Fruit fly (Drosophila melanogaster) whole organism, prepupa: ENCODE data around the gene pzg.

Experiments
- Blimp-1 ChIP-seq: fragments of 200-800 bp; sonication (Bioruptor generic); optimal IDR thresholded peaks from 3 replicates; lab custom pipeline; 2017; ENCODE audit warnings: missing biosample characterization, missing genetic modification characterization, mild to moderate bottlenecking, moderate library complexity, missing genetic modification reagents
- CG10669 ChIP-seq: fragments of 200-800 bp; sonication (Bioruptor generic); optimal IDR thresholded peaks from 3 replicates; lab custom pipeline; 2018; ENCODE audit warnings: missing biosample characterization, mild to moderate bottlenecking, missing genetic modification characterization, moderate library complexity
- CG11294 ChIP-seq: fragments of 200-800 bp; sonication (Bioruptor generic); IDR thresholded peaks from 2 replicates; pipeline ENCODE4 v1.3.6; 2022; ENCODE audit warnings: missing biosample characterization, missing genetic modification characterization
- CG11902 ChIP-seq: fragments of 200-800 bp; sonication (Bioruptor generic); optimal IDR thresholded peaks from 3 replicates; lab custom pipeline; 2016; ENCODE audit warnings: missing biosample characterization, missing genetic modification characterization
- CG1621 ChIP-seq: fragments of 200-800 bp; sonication (Bioruptor generic); optimal IDR thresholded peaks from 3 replicates; lab custom pipeline; 2018; ENCODE audit warnings: missing biosample characterization, mild to moderate bottlenecking, missing genetic modification characterization
- CG3032 ChIP-seq: fragments of 200-800 bp; optimal IDR thresholded peaks from 2 replicates; lab custom pipeline; 2019; ENCODE audit warnings: missing biosample characterization, mild to moderate bottlenecking, missing genetic modification characterization, moderate library complexity
- CG32006 ChIP-seq: fragments of 200-800 bp; sonication (Bioruptor generic); optimal IDR thresholded peaks from 3 replicates; lab custom pipeline; 2017; ENCODE audit warnings: missing biosample characterization, mild to moderate bottlenecking, missing genetic modification characterization
- CG34406 ChIP-seq: fragments of 200-800 bp; sonication (Bioruptor generic); optimal IDR thresholded peaks from 3 replicates; lab custom pipeline; 2016; ENCODE audit warnings: missing biosample characterization, missing genetic modification characterization
- CG3919 ChIP-seq: fragments of 200-800 bp; sonication (Bioruptor generic); optimal IDR thresholded peaks from 3 replicates; lab custom pipeline; 2016; ENCODE audit warnings: missing biosample characterization, missing genetic modification characterization
- CG4318 ChIP-seq: fragments of 200-800 bp; sonication (Bioruptor generic); optimal IDR thresholded peaks from 3 replicates; lab custom pipeline; 2017; ENCODE audit warnings: missing biosample characterization, mild to moderate bottlenecking, missing genetic modification characterization
- CG6276 ChIP-seq: fragments of 200-800 bp; sonication (Bioruptor generic); optimal IDR thresholded peaks from 2 replicates; lab custom pipeline; 2017; ENCODE audit warnings: missing biosample characterization, mild to moderate bottlenecking, missing genetic modification characterization
- CG6808 ChIP-seq: fragments of 200-800 bp; sonication (Bioruptor generic); optimal IDR thresholded peaks from 3 replicates; lab custom pipeline; 2017; ENCODE audit warnings: missing biosample characterization, missing genetic modification characterization, mild to moderate bottlenecking, moderate library complexity, missing genetic modification reagents
- CG6854 ChIP-seq: fragments of 200-800 bp; sonication (Bioruptor generic); optimal IDR thresholded peaks from 2 replicates; lab custom pipeline; 2017; ENCODE audit warnings: missing biosample characterization, mild to moderate bottlenecking, missing genetic modification characterization
- CG8319 ChIP-seq: fragments of 200-800 bp; sonication (Bioruptor generic); optimal IDR thresholded peaks from 3 replicates; lab custom pipeline; 2016; ENCODE audit warnings: missing biosample characterization, missing genetic modification characterization
- CG8632 ChIP-seq: fragments of 200-800 bp; sonication (Bioruptor generic); optimal IDR thresholded peaks from 3 replicates; lab custom pipeline; 2016; ENCODE audit warnings: missing biosample characterization, missing genetic modification characterization
- CG9139 ChIP-seq: fragments of 200-800 bp; sonication (Bioruptor generic); optimal IDR thresholded peaks from 3 replicates; lab custom pipeline; 2017; ENCODE audit warnings: missing biosample characterization, mild to moderate bottlenecking, missing genetic modification characterization
- Eip75B ChIP-seq: fragments of 200-800 bp; sonication (Bioruptor generic); optimal IDR thresholded peaks from 3 replicates; lab custom pipeline; 2016; ENCODE audit warnings: missing biosample characterization, missing genetic modification characterization
- Eip78C ChIP-seq: fragments of 200-800 bp; sonication (Bioruptor generic); peaks from one replicate; lab custom pipeline; 2016; ENCODE audit warnings: missing biosample characterization, missing genetic modification characterization
- Eip93F ChIP-seq: fragments of 200-800 bp; sonication (Bioruptor generic); optimal IDR thresholded peaks from 2 replicates; lab custom pipeline; 2016; ENCODE audit warnings: missing biosample characterization, mild to moderate bottlenecking, missing genetic modification characterization
- Gug ChIP-seq: fragments of 200-800 bp; sonication (Bioruptor generic); IDR thresholded peaks from 2 replicates; pipeline ENCODE4 v1.3.6; 2022; ENCODE audit warnings: missing biosample characterization, missing genetic modification characterization
- Hr4 ChIP-seq: fragments of 200-800 bp; sonication (Bioruptor generic); optimal IDR thresholded peaks from 3 replicates; lab custom pipeline; 2016; ENCODE audit warnings: missing biosample characterization, missing genetic modification characterization
- Lpt ChIP-seq: fragments of 200-800 bp; sonication (Bioruptor generic); optimal IDR thresholded peaks from 3 replicates; lab custom pipeline; 2016; ENCODE audit warnings: missing biosample characterization, missing genetic modification characterization
- Met ChIP-seq: fragments of 200-800 bp; sonication (Bioruptor generic); optimal IDR thresholded peaks from 3 replicates; lab custom pipeline; 2016; ENCODE audit warnings: missing biosample characterization, missing genetic modification characterization
- OdsH ChIP-seq: fragments of 200-800 bp; sonication (Bioruptor generic); optimal IDR thresholded peaks from 3 replicates; lab custom pipeline; 2016; ENCODE audit warnings: missing biosample characterization, missing genetic modification characterization
- Smox ChIP-seq: fragments of 200-800 bp; sonication (Bioruptor generic); optimal IDR thresholded peaks from 3 replicates; lab custom pipeline; 2016; ENCODE audit warnings: missing biosample characterization, missing genetic modification characterization
- Sox102F ChIP-seq: fragments of 200-800 bp; sonication (Bioruptor generic); optimal IDR thresholded peaks from 2 replicates; lab custom pipeline; 2016; ENCODE audit warnings: missing biosample characterization, mild to moderate bottlenecking, missing genetic modification characterization
- Sox14 ChIP-seq: fragments of 200-800 bp; sonication (Bioruptor generic); optimal IDR thresholded peaks from 3 replicates; lab custom pipeline; 2016; ENCODE audit warnings: missing biosample characterization, missing genetic modification characterization
- Sox15 ChIP-seq: fragments of 200-800 bp; sonication (Bioruptor generic); optimal IDR thresholded peaks from 3 replicates; lab custom pipeline; 2016; ENCODE audit warnings: missing biosample characterization, missing genetic modification characterization
- achi ChIP-seq: fragments of 200-800 bp; sonication (Bioruptor generic); optimal IDR thresholded peaks from 3 replicates; lab custom pipeline; 2016; ENCODE audit warnings: missing biosample characterization, missing genetic modification characterization
- cyc ChIP-seq: fragments of 200-800 bp; sonication (Bioruptor generic); optimal IDR thresholded peaks from 3 replicates; lab custom pipeline; 2016; ENCODE audit warnings: missing biosample characterization, missing genetic modification characterization
- dsx ChIP-seq: fragments of 200-800 bp; optimal IDR thresholded peaks from 3 replicates; lab custom pipeline; 2019; ENCODE audit warnings: missing biosample characterization, mild to moderate bottlenecking, missing genetic modification characterization, moderate library complexity; ENCODE audit not compliant: poor library complexity, severe bottlenecking
- esn ChIP-seq: fragments of 200-800 bp; sonication (Bioruptor generic); optimal IDR thresholded peaks from 2 replicates; lab custom pipeline; 2016; ENCODE audit warnings: missing biosample characterization, mild to moderate bottlenecking, missing genetic modification characterization, moderate library complexity
- fd59A ChIP-seq: fragments of 200-800 bp; sonication (Bioruptor generic); optimal IDR thresholded peaks from 2 replicates; lab custom pipeline; 2017; ENCODE audit warnings: missing biosample characterization, mild to moderate bottlenecking, missing genetic modification characterization, missing genetic modification reagents
- fd85E ChIP-seq: fragments of 200-800 bp; sonication (Bioruptor generic); optimal IDR thresholded peaks from 3 replicates; lab custom pipeline; 2016; ENCODE audit warnings: missing biosample characterization, missing genetic modification characterization
- fkh ChIP-seq: fragments of 200-800 bp; sonication (Bioruptor generic); optimal IDR thresholded peaks from 3 replicates; lab custom pipeline; 2017; ENCODE audit warnings: missing biosample characterization, mild to moderate bottlenecking, missing genetic modification characterization, moderate library complexity
- lz ChIP-seq: fragments of 200-800 bp; sonication (Bioruptor generic); optimal IDR thresholded peaks from 3 replicates; lab custom pipeline; 2016; ENCODE audit warnings: missing biosample characterization, missing genetic modification characterization
- net ChIP-seq: fragments of 200-800 bp; sonication (Bioruptor generic); optimal IDR thresholded peaks from 3 replicates; lab custom pipeline; 2016; ENCODE audit warnings: missing biosample characterization, missing genetic modification characterization
- salr ChIP-seq, 2 experiments: fragments of 200-800 bp; sonication (Bioruptor generic); optimal IDR thresholded peaks; 3 replicates each; lab custom pipeline; 2016 to 2018; ENCODE audit warnings: missing biosample characterization in 2 of 2, missing genetic modification characterization in 2 of 2, mild to moderate bottlenecking in 1 of 2
- spab ChIP-seq: fragments of 200-800 bp; sonication (Bioruptor generic); optimal IDR thresholded peaks from 2 replicates; lab custom pipeline; 2017; ENCODE audit warnings: missing biosample characterization, mild to moderate bottlenecking, missing genetic modification characterization, missing genetic modification reagents
- ss ChIP-seq, 2 experiments: fragments of 200-800 bp; sonication (Bioruptor generic); optimal IDR thresholded peaks; 2 replicates in 1 of 2; 3 replicates in 1 of 2; lab custom pipeline; 2017 to 2018; ENCODE audit warnings: mild to moderate bottlenecking in 2 of 2, missing biosample characterization in 2 of 2, missing genetic modification characterization in 2 of 2, moderate library complexity in 1 of 2
- svp ChIP-seq: fragments of 200-800 bp; sonication (Bioruptor generic); peaks from one replicate; lab custom pipeline; 2016; ENCODE audit warnings: missing biosample characterization, missing genetic modification characterization
- vri ChIP-seq: fragments of 200-800 bp; sonication (Bioruptor generic); optimal IDR thresholded peaks from 3 replicates; lab custom pipeline; 2016; ENCODE audit warnings: missing biosample characterization, mild to moderate bottlenecking, missing genetic modification characterization

The pzg gene

dm6 chr3L:21318474-21318873, 32.6 kb downstream of the pzg start, which contains the start of gene Rab26:
Gene Rab26, plus strand, starts transcription at chr3L:21318774.
- TF ChIP-seq Eip78C = no peak
- TF ChIP-seq Sox102F (GFP tag; lab: Kevin White, UChicago) = no peak
- no peak for TF ChIP-seq Hr4 (GFP tag; lab: Kevin White, UChicago)
- TF ChIP-seq net (GFP tag; lab: Kevin White, UChicago) = no peak
- no peak for TF ChIP-seq Eip75B
- TF ChIP-seq cyc = no peak
- TF ChIP-seq Eip93F (GFP tag; lab: Kevin White, UChicago) = no peak
- TF ChIP-seq salr (GFP tag; optimal IDR thresholded peaks at IDR 0.05; lab: Kevin White, UChicago) = no peak
- TF ChIP-seq Smox (GFP tag; lab: Kevin White, UChicago) = no peak
- no peak for TF ChIP-seq CG32006 (GFP tag; lab: Kevin White, UChicago)
- no peak for TF ChIP-seq CG6808 (GFP tag; lab: Kevin White, UChicago)
- no peak for TF ChIP-seq CG10669 (GFP tag; lab: Kevin White, UChicago)
- TF ChIP-seq fd59A (GFP tag; lab: Kevin White, UChicago) = no peak

DNA sequence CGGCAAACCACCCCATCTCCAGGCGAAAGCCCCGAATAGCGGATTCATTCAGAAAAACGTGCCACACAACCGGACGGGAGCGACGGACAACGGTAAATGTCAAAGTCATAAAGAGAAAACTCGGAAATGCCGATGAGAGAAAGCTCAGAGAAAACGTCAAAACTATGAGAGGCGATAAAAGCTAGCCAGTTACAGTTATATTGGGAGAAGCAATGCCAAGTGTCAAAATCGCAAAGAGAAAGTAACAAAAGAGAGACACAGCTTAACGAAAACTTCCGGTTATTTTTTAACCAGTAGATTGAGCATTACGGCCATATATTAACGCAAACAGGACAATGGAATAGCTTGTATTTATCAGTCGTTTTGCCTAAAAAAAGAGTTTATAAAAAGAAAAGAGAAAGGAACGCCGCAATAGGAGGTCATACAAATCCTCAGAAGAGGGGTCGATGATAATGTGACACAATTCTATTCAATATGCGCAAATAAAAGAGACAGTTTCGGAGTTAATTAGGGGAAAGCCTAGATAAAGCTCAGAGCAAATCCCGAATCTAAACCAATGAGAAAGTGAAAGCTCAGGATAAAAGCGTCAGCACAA, 33.5 kb downstream of the pzg start:
- TF ChIP-seq fkh (GFP tag; lab: Kevin White, UChicago) (no peak), Sox14 (GFP tag; lab: Kevin White, UChicago) (no peak), CG10669 (GFP tag; lab: Kevin White, UChicago) (no peak), ss (GFP tag; optimal IDR thresholded peaks at IDR 0.05; lab: Kevin White, UChicago) (no peak), achi (peak; percentile 47)

DNA sequence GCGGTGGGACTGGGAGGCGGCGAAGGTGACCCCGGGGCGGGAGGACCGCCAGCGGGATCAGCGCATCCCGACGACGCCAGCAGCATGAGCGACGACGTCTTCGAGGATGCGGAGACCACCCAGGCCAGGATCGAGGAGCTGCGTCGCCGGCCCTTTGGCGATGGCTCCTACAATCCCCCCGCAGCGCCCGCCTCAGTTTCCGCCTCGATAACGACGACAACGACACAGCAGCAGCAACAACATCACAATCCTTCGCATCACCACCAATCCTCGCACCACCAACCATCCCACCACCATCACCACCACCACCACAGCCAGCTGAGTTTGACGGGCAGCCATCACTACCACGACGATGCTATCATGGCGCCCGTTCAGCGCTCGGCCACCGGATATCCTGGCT, 34.1 kb downstream of the pzg start:
- TF ChIP-seq Eip78C = peak; percentile 5
- TF ChIP-seq fd85E = no peak

dm6 chr3L:21321807-21322503, 36.1 kb downstream of the pzg start:
- TF ChIP-seq cyc (peak; percentile 11), svp (no peak), CG1621 (tag; lab: Kevin White, UChicago) (no peak), CG3032 (tag; lab: Kevin White, UChicago) (no peak), CG11294 (no peak), Blimp-1 (GFP tag; lab: Kevin White, UChicago) (no peak), achi (peak; percentile 45), fd59A (GFP tag; lab: Kevin White, UChicago) (peak; percentile 17), dsx (GFP tag; lab: Kevin White, UChicago) (no peak), ss (GFP tag; optimal IDR thresholded peaks at IDR 0.05; lab: Kevin White, UChicago) (no peak), Met (GFP tag; lab: Kevin White, UChicago) (peak; percentile 54), CG3919 (GFP tag; lab: Kevin White, UChicago) (peak; percentile 39), CG8632 (GFP tag; lab: Kevin White, UChicago) (peak; percentile 19), Sox102F (GFP tag; lab: Kevin White, UChicago) (no peak), OdsH (GFP tag; lab: Kevin White, UChicago) (peak; percentile 51), CG6854 (GFP tag; lab: Kevin White, UChicago) (no peak), esn (GFP tag; lab: Kevin White, UChicago) (no peak), CG6276 (GFP tag; lab: Kevin White, UChicago) (peak; percentile 52), CG11902 (GFP tag; lab: Kevin White, UChicago) (no peak), CG9139 (GFP tag; lab: Kevin White, UChicago) (no peak), fkh (GFP tag; lab: Kevin White, UChicago) (no peak), CG34406 (GFP tag; lab: Kevin White, UChicago) (peak; percentile 22), Eip75B (peak; percentile 3), vri (GFP tag; lab: Kevin White, UChicago) (no peak), Lpt (GFP tag; lab: Kevin White, UChicago) (no peak), Eip93F (GFP tag; lab: Kevin White, UChicago) (no peak), Sox15 (GFP tag; lab: Kevin White, UChicago) (no peak), CG4318 (peak; percentile 37), CG8319 (GFP tag; lab: Kevin White, UChicago) (no peak), spab (GFP tag; lab: Kevin White, UChicago) (no peak), net (GFP tag; lab: Kevin White, UChicago) (peak; percentile 4), fd85E (no peak), CG10669 (GFP tag; lab: Kevin White, UChicago) (peak; percentile 59), Gug (GFP tag; lab: Robert Waterston, UW) (no peak), lz (GFP tag; lab: Kevin White, UChicago) (peak; percentile 19)
